Worm (Caenorhabditis elegans) whole organism, late embryonic: ENCODE results near the gene enri-2.

ENCODE experiments used
- C38D4.7 ChIP-seq: fragments of 200-800 bp; sonication (Bioruptor generic); optimal IDR thresholded peaks from 2 replicates; lab custom pipeline; 2018; ENCODE audit warnings: mild to moderate bottlenecking, missing genetic modification characterization, moderate library complexity, missing compliant biosample characterization
- F13H6.1 ChIP-seq: sonication (generic microtip); optimal IDR thresholded peaks from 2 replicates; lab custom pipeline; 2016; ENCODE audit warnings: missing genetic modification characterization, missing compliant biosample characterization
- K09A11.1 ChIP-seq: sonication (generic microtip); optimal IDR thresholded peaks from 2 replicates; lab custom pipeline; 2017; ENCODE audit warnings: antibody characterized with exemption, mild to moderate bottlenecking, missing genetic modification characterization, missing compliant biosample characterization; ENCODE audit not compliant: insufficient read depth
- Y22D7AL.16 ChIP-seq: sonication (generic microtip); optimal IDR thresholded peaks from 2 replicates; lab custom pipeline; 2016; ENCODE audit warnings: missing genetic modification characterization, missing compliant biosample characterization
- ama-1 ChIP-seq: fragments of 150-350 bp; optimal IDR thresholded peaks from 2 replicates; lab custom pipeline; 2014
- ceh-14 ChIP-seq: sonication (generic microtip); optimal IDR thresholded peaks from 2 replicates; lab custom pipeline; 2016; ENCODE audit warnings: missing genotype, missing genetic modification characterization, missing compliant biosample characterization
- ceh-18 ChIP-seq: sonication (generic microtip); optimal IDR thresholded peaks from 2 replicates; lab custom pipeline; 2016; ENCODE audit warnings: missing genetic modification characterization, missing compliant biosample characterization
- ceh-19 ChIP-seq: fragments of 200-800 bp; sonication (Bioruptor generic); optimal IDR thresholded peaks from 2 replicates; lab custom pipeline; 2018; ENCODE audit warnings: mild to moderate bottlenecking, missing genetic modification characterization, missing compliant biosample characterization
- ceh-2 ChIP-seq: sonication (generic microtip); optimal IDR thresholded peaks from 2 replicates; lab custom pipeline; 2016; ENCODE audit warnings: missing genotype, missing genetic modification characterization, missing compliant biosample characterization
- ceh-22 ChIP-seq: sonication (generic microtip); optimal IDR thresholded peaks from 2 replicates; lab custom pipeline; 2017; ENCODE audit warnings: missing biosample characterization, missing genetic modification characterization
- ceh-24 ChIP-seq: sonication (generic microtip); optimal IDR thresholded peaks from 2 replicates; lab custom pipeline; 2016; ENCODE audit warnings: mild to moderate bottlenecking, missing genetic modification characterization, missing compliant biosample characterization
- ceh-30 ChIP-seq: fragments of 150-350 bp; optimal IDR thresholded peaks from 2 replicates; lab custom pipeline; 2014; ENCODE audit warnings: missing biosample characterization, missing genetic modification characterization
- ceh-48 ChIP-seq: sonication (generic microtip); optimal IDR thresholded peaks from 2 replicates; lab custom pipeline; 2016; ENCODE audit warnings: missing genetic modification characterization, inconsistent platforms, missing compliant biosample characterization
- ceh-6 ChIP-seq: fragments of 200-800 bp; sonication (Bioruptor generic); optimal IDR thresholded peaks from 2 replicates; lab custom pipeline; 2018; ENCODE audit warnings: mild to moderate bottlenecking, missing genetic modification characterization, missing compliant biosample characterization
- ceh-9 ChIP-seq: sonication (generic microtip); optimal IDR thresholded peaks from 2 replicates; lab custom pipeline; 2016; ENCODE audit warnings: mild to moderate bottlenecking, missing genetic modification characterization, inconsistent platforms, missing compliant biosample characterization
- che-1 ChIP-seq: sonication (generic microtip); optimal IDR thresholded peaks from 2 replicates; lab custom pipeline; 2016; ENCODE audit warnings: mild to moderate bottlenecking, missing genetic modification characterization, missing compliant biosample characterization
- dmd-4 ChIP-seq: sonication (generic microtip); optimal IDR thresholded peaks from 2 replicates; lab custom pipeline; 2016; ENCODE audit warnings: borderline replicate concordance, missing genetic modification characterization, missing compliant biosample characterization
- elt-4 ChIP-seq: sonication (generic microtip); optimal IDR thresholded peaks from 2 replicates; lab custom pipeline; 2016; ENCODE audit warnings: missing genetic modification characterization, missing compliant biosample characterization
- eyg-1 ChIP-seq: sonication (generic microtip); optimal IDR thresholded peaks from 2 replicates; lab custom pipeline; 2016; ENCODE audit warnings: missing genotype, missing genetic modification characterization, missing compliant biosample characterization
- fax-1 ChIP-seq: sonication (generic microtip); optimal IDR thresholded peaks from 2 replicates; lab custom pipeline; 2016; ENCODE audit warnings: missing genotype, missing genetic modification characterization, missing compliant biosample characterization
- fkh-10 ChIP-seq: fragments of 150-350 bp; optimal IDR thresholded peaks from 2 replicates; lab custom pipeline; 2014; ENCODE audit warnings: missing biosample characterization, missing genetic modification reagents, missing genetic modification characterization
- fkh-6 ChIP-seq: sonication (generic microtip); optimal IDR thresholded peaks from 2 replicates; lab custom pipeline; 2016; ENCODE audit warnings: missing genetic modification characterization, missing compliant biosample characterization
- gmeb-2 ChIP-seq: sonication (generic microtip); optimal IDR thresholded peaks from 2 replicates; lab custom pipeline; 2016; ENCODE audit warnings: missing genetic modification characterization, inconsistent platforms, missing compliant biosample characterization
- hlh-13 ChIP-seq: fragments of 200-800 bp; sonication (Bioruptor generic); optimal IDR thresholded peaks from 2 replicates; lab custom pipeline; 2018; ENCODE audit warnings: mild to moderate bottlenecking, missing genetic modification characterization, missing compliant biosample characterization
- hlh-15 ChIP-seq: sonication (generic microtip); optimal IDR thresholded peaks from 2 replicates; lab custom pipeline; 2016; ENCODE audit warnings: missing genetic modification characterization, missing compliant biosample characterization
- hlh-30 ChIP-seq: sonication (generic microtip); optimal IDR thresholded peaks from 2 replicates; lab custom pipeline; 2017; ENCODE audit warnings: antibody characterized with exemption, missing genetic modification characterization, missing compliant biosample characterization; ENCODE audit not compliant: insufficient read depth
- hlh-8 ChIP-seq: sonication (generic microtip); optimal IDR thresholded peaks from 2 replicates; lab custom pipeline; 2016; ENCODE audit warnings: missing genotype, missing genetic modification characterization, missing compliant biosample characterization
- lim-6 ChIP-seq: sonication (generic microtip); optimal IDR thresholded peaks from 2 replicates; lab custom pipeline; 2016; ENCODE audit warnings: missing genetic modification characterization, missing compliant biosample characterization
- mec-3 ChIP-seq: sonication (generic microtip); optimal IDR thresholded peaks from 2 replicates; lab custom pipeline; 2016; ENCODE audit warnings: borderline replicate concordance, missing genetic modification characterization, missing compliant biosample characterization
- nfya-1 ChIP-seq: sonication (generic microtip); optimal IDR thresholded peaks from 2 replicates; lab custom pipeline; 2017; ENCODE audit warnings: missing genetic modification characterization, mild to moderate bottlenecking, missing compliant biosample characterization, antibody characterized with exemption, moderate library complexity
- nhr-11 ChIP-seq: fragments of 150-350 bp; optimal IDR thresholded peaks from 2 replicates; lab custom pipeline; 2014; ENCODE audit warnings: missing biosample characterization, missing genetic modification characterization
- nhr-232 ChIP-seq: sonication (generic microtip); optimal IDR thresholded peaks from 2 replicates; lab custom pipeline; 2016; ENCODE audit warnings: missing genetic modification characterization, missing compliant biosample characterization
- npax-4 ChIP-seq: sonication (generic microtip); optimal IDR thresholded peaks from 2 replicates; lab custom pipeline; 2016; ENCODE audit warnings: missing genetic modification characterization, missing compliant biosample characterization
- odd-2 ChIP-seq: sonication (generic microtip); optimal IDR thresholded peaks from 2 replicates; lab custom pipeline; 2017; ENCODE audit warnings: antibody characterized with exemption, mild to moderate bottlenecking, missing genetic modification characterization, missing compliant biosample characterization
- pat-9 ChIP-seq: fragments of 200-800 bp; sonication (Bioruptor generic); optimal IDR thresholded peaks from 2 replicates; lab custom pipeline; 2018; ENCODE audit warnings: mild to moderate bottlenecking, missing genetic modification characterization, moderate library complexity, missing compliant biosample characterization
- pros-1 ChIP-seq: fragments of 150-350 bp; optimal IDR thresholded peaks from 2 replicates; lab custom pipeline; 2014; ENCODE audit warnings: missing biosample characterization, missing genetic modification reagents, missing genetic modification characterization
- ref-2 ChIP-seq: sonication (generic microtip); optimal IDR thresholded peaks from 2 replicates; lab custom pipeline; 2016; ENCODE audit warnings: missing genetic modification characterization, missing compliant biosample characterization
- rnt-1 ChIP-seq: sonication (generic microtip); optimal IDR thresholded peaks from 2 replicates; lab custom pipeline; 2016; ENCODE audit warnings: missing genetic modification characterization, missing compliant biosample characterization
- sdc-2 ChIP-seq: sonication (generic microtip); optimal IDR thresholded peaks from 2 replicates; lab custom pipeline; 2016; ENCODE audit warnings: missing genotype, missing genetic modification characterization, missing compliant biosample characterization
- sox-2 ChIP-seq: fragments of 200-800 bp; sonication (Bioruptor generic); IDR thresholded peaks from 2 replicates; pipeline ENCODE4 v1.3.6; 2022; ENCODE audit warnings: missing genetic modification reagents, missing genetic modification characterization, missing compliant biosample characterization
- sox-4 ChIP-seq: sonication (generic microtip); optimal IDR thresholded peaks from 2 replicates; lab custom pipeline; 2017; ENCODE audit warnings: mild to moderate bottlenecking, missing genetic modification characterization, inconsistent platforms, missing compliant biosample characterization
- syd-9 ChIP-seq: sonication (generic microtip); optimal IDR thresholded peaks from 2 replicates; lab custom pipeline; 2016; ENCODE audit warnings: mild to moderate bottlenecking, missing genetic modification characterization, moderate library complexity, missing compliant biosample characterization
- tbx-7 ChIP-seq: sonication (generic microtip); optimal IDR thresholded peaks from 2 replicates; lab custom pipeline; 2016; ENCODE audit warnings: missing genotype, missing genetic modification characterization, missing compliant biosample characterization
- ttx-3 ChIP-seq: sonication (generic microtip); optimal IDR thresholded peaks from 2 replicates; lab custom pipeline; 2016; ENCODE audit warnings: missing genetic modification reagents, missing genetic modification characterization, missing compliant biosample characterization
- unc-42 ChIP-seq: sonication (generic microtip); optimal IDR thresholded peaks from 2 replicates; lab custom pipeline; 2016; ENCODE audit warnings: missing genotype, missing genetic modification characterization, missing compliant biosample characterization
- unc-55 ChIP-seq: sonication (generic microtip); optimal IDR thresholded peaks from 2 replicates; lab custom pipeline; 2017; ENCODE audit warnings: missing biosample characterization, missing genetic modification reagents, missing genetic modification characterization
- unc-86 ChIP-seq: sonication (generic microtip); optimal IDR thresholded peaks from 2 replicates; lab custom pipeline; 2016; ENCODE audit warnings: missing genetic modification characterization, missing compliant biosample characterization
- zip-5 ChIP-seq: sonication (generic microtip); optimal IDR thresholded peaks from 2 replicates; lab custom pipeline; 2016; ENCODE audit warnings: missing genetic modification characterization, missing compliant biosample characterization
- ztf-16 ChIP-seq: sonication (generic microtip); optimal IDR thresholded peaks from 2 replicates; lab custom pipeline; 2017; ENCODE audit warnings: missing genetic modification characterization, missing compliant biosample characterization

The enri-2 gene

DNA sequence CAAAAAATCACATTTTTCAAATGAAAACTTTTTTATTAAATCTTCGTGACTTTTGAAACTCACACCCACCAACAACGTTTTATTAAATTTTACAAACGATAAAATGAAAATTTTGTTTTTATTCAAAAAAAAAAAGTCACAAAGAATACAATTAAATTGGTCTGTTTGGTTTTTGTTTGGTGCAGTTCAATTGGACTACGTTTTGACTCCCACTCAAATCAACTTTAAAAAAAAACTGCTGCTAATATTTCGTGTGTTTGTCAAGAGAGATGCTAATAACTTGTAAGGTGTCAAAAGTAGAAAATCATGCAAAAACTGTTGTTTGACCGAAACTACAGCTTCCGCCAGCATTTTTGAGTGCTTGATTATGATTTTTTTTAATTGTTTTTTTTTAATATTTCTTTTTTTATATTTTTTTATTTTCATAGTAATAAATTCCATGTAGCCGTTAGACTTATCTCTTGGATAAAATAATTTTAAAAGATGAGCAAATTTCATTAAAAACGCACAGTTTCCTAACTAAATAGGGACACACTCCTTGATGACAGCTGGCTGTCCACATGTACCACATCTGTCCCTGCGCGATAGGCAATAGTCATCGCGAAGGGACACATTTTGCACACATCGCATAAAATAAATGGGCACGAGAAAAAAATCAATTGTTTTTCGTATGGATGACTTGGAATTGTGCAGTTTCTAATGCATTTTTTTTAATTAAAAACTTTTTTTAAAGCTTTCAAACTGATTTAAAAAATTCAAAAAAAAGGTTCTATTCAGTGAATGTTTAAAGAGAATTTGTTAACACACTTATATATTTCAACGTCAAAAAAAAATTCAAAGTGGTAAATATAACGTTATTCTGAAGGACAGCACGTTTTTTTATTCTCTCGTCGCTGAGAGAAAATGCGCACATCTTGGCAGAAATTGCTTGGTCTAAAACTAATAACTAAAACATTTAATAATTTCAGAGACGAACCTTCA, 20.0 kb upstream of the enri-2 start (continued):
- TF ChIP-seq ceh-48 (tag; lab: Kevin White, UChicago) (peak; percentile 99), unc-55 (peak; percentile 94), fax-1 (tag; lab: Kevin White, UChicago) (no peak), hlh-13 (GFP tag; lab: Kevin White, UChicago) (no peak), hlh-8 (peak; percentile 45), sdc-2 (tag; lab: Kevin White, UChicago) (peak; percentile 100), ceh-18 (tag; lab: Kevin White, UChicago) (peak; percentile 98), hlh-15 (peak; percentile 13), zip-5 (tag; lab: Kevin White, UChicago) (peak; percentile 31), ttx-3 (peak; percentile 75), lim-6 (tag; lab: Kevin White, UChicago) (peak; percentile 4), C38D4.7 (GFP tag; lab: Kevin White, UChicago) (no peak), npax-4 (tag; lab: Kevin White, UChicago) (no peak), gmeb-2 (tag; lab: Kevin White, UChicago) (peak; percentile 23), ceh-30 (tag; lab: Kevin White, UChicago) (peak; percentile 92), ceh-6 (peak; percentile 61), hlh-30 (tag; lab: Kevin White, UChicago) (peak; percentile 87), dmd-4 (tag; lab: Kevin White, UChicago) (no peak), pros-1 (tag; lab: Kevin White, UChicago) (peak; percentile 86), K09A11.1 (tag; lab: Kevin White, UChicago) (peak; percentile 89), eyg-1 (peak; percentile 62), nfya-1 (tag; lab: Kevin White, UChicago) (peak; percentile 98), ztf-16 (tag; lab: Kevin White, UChicago) (peak; percentile 79), Y22D7AL.16 (tag; lab: Kevin White, UChicago) (no peak), unc-86 (peak; percentile 96), che-1 (tag; lab: Kevin White, UChicago) (no peak), rnt-1 (tag; lab: Kevin White, UChicago) (peak; percentile 90), sox-2 (GFP tag; lab: Robert Waterston, UW) (peak; percentile 79), fkh-6 (tag; lab: Kevin White, UChicago) (peak; percentile 39), ceh-24 (no peak), ceh-22 (tag; lab: Kevin White, UChicago) (peak; percentile 78), F13H6.1 (tag; lab: Kevin White, UChicago) (peak; percentile 64), ama-1 (lab: Kevin White, UChicago) (no peak), fkh-10 (GFP tag; lab: Kevin White, UChicago) (peak; percentile 73), tbx-7 (tag; lab: Kevin White, UChicago) (peak; percentile 56), ceh-2 (tag; lab: Kevin White, UChicago) (peak; percentile 72), ceh-14 (tag; lab: Kevin White, UChicago) (peak; percentile 87), pat-9 (peak; percentile 27), nhr-232 (tag; lab: Kevin White, UChicago) (no peak), unc-42 (peak; percentile 98), ceh-9 (tag; lab: Kevin White, UChicago) (no peak), ceh-19 (peak; percentile 40), nhr-11 (peak; percentile 98), mec-3 (no peak), ref-2 (tag; lab: Kevin White, UChicago) (peak; percentile 95), syd-9 (peak; percentile 79), odd-2 (tag; lab: Kevin White, UChicago) (peak; percentile 55), elt-4 (tag; lab: Kevin White, UChicago) (no peak), sox-4 (tag; lab: Kevin White, UChicago) (peak; percentile 47)
